Fruit fly (Drosophila melanogaster) whole organism, embryonic: Measurements from ENCODE around the gene orion.

ENCODE experiments used
- CG10147 ChIP-seq: fragments of 200-800 bp; sonication (Bioruptor generic); optimal IDR thresholded peaks from 2 replicates; lab custom pipeline; 2019; ENCODE audit warnings: missing biosample characterization, mild to moderate bottlenecking, missing genetic modification characterization, moderate library complexity
- CG10462 ChIP-seq: fragments of 200-800 bp; sonication (Bioruptor generic); optimal IDR thresholded peaks from 2 replicates; lab custom pipeline; 2016; ENCODE audit warnings: missing biosample characterization, missing genetic modification characterization
- CG11723 ChIP-seq: fragments of 200-800 bp; sonication (Bioruptor generic); optimal IDR thresholded peaks from 2 replicates; lab custom pipeline; 2017; ENCODE audit warnings: missing biosample characterization, mild to moderate bottlenecking, missing genetic modification characterization
- CG12769 ChIP-seq: fragments of 200-800 bp; sonication (Bioruptor generic); optimal IDR thresholded peaks from 2 replicates; lab custom pipeline; 2019; ENCODE audit warnings: missing biosample characterization, mild to moderate bottlenecking, missing genetic modification characterization, moderate library complexity
- CG14050 ChIP-seq: fragments of 200-800 bp; sonication (Bioruptor generic); IDR thresholded peaks from 3 replicates; pipeline ENCODE4 v1.3.6; 2022; ENCODE audit warnings: missing biosample characterization, missing genetic modification characterization
- CG15073 ChIP-seq: fragments of 200-800 bp; sonication (Bioruptor generic); optimal IDR thresholded peaks from 2 replicates; lab custom pipeline; 2016; ENCODE audit warnings: missing biosample characterization, missing genetic modification characterization
- CG16815 ChIP-seq: fragments of 200-800 bp; sonication (Bioruptor generic); optimal IDR thresholded peaks from 3 replicates; lab custom pipeline; 2017; ENCODE audit warnings: missing biosample characterization, mild to moderate bottlenecking, missing genetic modification characterization
- CG1792 ChIP-seq: fragments of 200-800 bp; sonication (Bioruptor generic); optimal IDR thresholded peaks from 2 replicates; lab custom pipeline; 2016; ENCODE audit warnings: missing biosample characterization, missing genetic modification characterization
- CG18476 ChIP-seq: fragments of 200-800 bp; sonication (Bioruptor generic); optimal IDR thresholded peaks from 2 replicates; lab custom pipeline; 2016; ENCODE audit warnings: missing biosample characterization, mild to moderate bottlenecking, missing genetic modification characterization
- CG2199 ChIP-seq: fragments of 200-800 bp; sonication (Bioruptor generic); IDR thresholded peaks from 3 replicates; pipeline ENCODE4 v1.3.6; 2022; ENCODE audit warnings: missing biosample characterization, missing genetic modification characterization
- CG2202 ChIP-seq: fragments of 200-800 bp; sonication (Bioruptor generic); optimal IDR thresholded peaks from 2 replicates; lab custom pipeline; 2018; ENCODE audit warnings: missing biosample characterization, mild to moderate bottlenecking, missing genetic modification characterization
- CG2678 ChIP-seq: fragments of 200-800 bp; sonication (Bioruptor generic); optimal IDR thresholded peaks from 3 replicates; lab custom pipeline; 2019; ENCODE audit warnings: missing biosample characterization, mild to moderate bottlenecking, missing genetic modification characterization, moderate library complexity
- CG30020 ChIP-seq: fragments of 200-800 bp; optimal IDR thresholded peaks from 2 replicates; lab custom pipeline; 2019; ENCODE audit warnings: missing biosample characterization, mild to moderate bottlenecking, missing genetic modification characterization, moderate library complexity
- CG34422 ChIP-seq: fragments of 200-800 bp; sonication (Bioruptor generic); IDR thresholded peaks from 3 replicates; pipeline ENCODE4 v1.3.6; 2022; ENCODE audit warnings: missing biosample characterization, missing genetic modification characterization
- CG4328 ChIP-seq: fragments of 200-800 bp; sonication (Bioruptor generic); optimal IDR thresholded peaks from 3 replicates; lab custom pipeline; 2017; ENCODE audit warnings: missing biosample characterization, missing genetic modification reagents, missing genetic modification characterization
- CG4617 ChIP-seq: fragments of 200-800 bp; sonication (Bioruptor generic); optimal IDR thresholded peaks from 3 replicates; lab custom pipeline; 2016; ENCODE audit warnings: missing biosample characterization, missing genetic modification characterization, borderline replicate concordance
- CG6765 ChIP-seq: fragments of 200-800 bp; sonication (Bioruptor generic); optimal IDR thresholded peaks from 3 replicates; lab custom pipeline; 2017; ENCODE audit warnings: missing biosample characterization, mild to moderate bottlenecking, missing genetic modification characterization
- CG7372 ChIP-seq: fragments of 200-800 bp; sonication (Bioruptor generic); IDR thresholded peaks from 2 replicates; pipeline ENCODE4 v1.3.6; 2022; ENCODE audit warnings: missing biosample characterization, missing genetic modification characterization
- CG8290 ChIP-seq, 3 experiments: fragments of 200-800 bp; sonication (Bioruptor generic); optimal IDR thresholded peaks; 2 replicates each; lab custom pipeline; 2016 to 2019; ENCODE audit warnings: missing biosample characterization in 3 of 3, missing genetic modification characterization in 3 of 3, mild to moderate bottlenecking in 2 of 3, moderate library complexity in 1 of 3
- CG8388 ChIP-seq: fragments of 200-800 bp; sonication (Bioruptor generic); optimal IDR thresholded peaks from 2 replicates; lab custom pipeline; 2019; ENCODE audit warnings: missing biosample characterization, mild to moderate bottlenecking, missing genetic modification characterization, moderate library complexity
- CG8478 ChIP-seq: fragments of >200 bp; optimal IDR thresholded peaks from 2 replicates; lab custom pipeline; 2018
- CG8924 ChIP-seq: fragments of 200-800 bp; optimal IDR thresholded peaks from 3 replicates; lab custom pipeline; 2019; ENCODE audit warnings: missing biosample characterization, mild to moderate bottlenecking, missing genetic modification characterization, moderate library complexity
- Camta ChIP-seq: fragments of 200-800 bp; sonication (Bioruptor generic); optimal IDR thresholded peaks from 2 replicates; lab custom pipeline; 2016; ENCODE audit warnings: missing biosample characterization, missing genetic modification characterization
- CrebB ChIP-seq: fragments of 200-800 bp; sonication (Bioruptor generic); optimal IDR thresholded peaks from 3 replicates; lab custom pipeline; 2018; ENCODE audit warnings: missing biosample characterization, mild to moderate bottlenecking, missing genetic modification characterization
- Dip2 ChIP-seq: fragments of 200-800 bp; sonication (Bioruptor generic); IDR thresholded peaks from 2 replicates; pipeline ENCODE4 v1.3.6; 2022; ENCODE audit warnings: missing biosample characterization, missing genetic modification characterization
- Dll ChIP-seq: fragments of 200-800 bp; sonication (Bioruptor generic); IDR thresholded peaks from 4 replicates; pipeline ENCODE4 v1.3.6; 2022; ENCODE audit warnings: missing biosample characterization, missing genetic modification characterization; ENCODE audit not compliant: partially characterized antibody
- Fer1 ChIP-seq: fragments of 200-800 bp; sonication (Bioruptor generic); optimal IDR thresholded peaks from 2 replicates; lab custom pipeline; 2017; ENCODE audit warnings: missing biosample characterization, mild to moderate bottlenecking, missing genetic modification characterization
- Gsc ChIP-seq: fragments of 200-800 bp; sonication (Bioruptor generic); IDR thresholded peaks from 2 replicates; pipeline ENCODE4 v1.3.6; 2022; ENCODE audit warnings: missing biosample characterization, missing genetic modification characterization
- Hsf ChIP-seq: fragments of 200-800 bp; sonication (Bioruptor generic); optimal IDR thresholded peaks from 3 replicates; lab custom pipeline; 2016; ENCODE audit warnings: missing biosample characterization, missing genetic modification characterization
- Meics ChIP-seq: fragments of 200-800 bp; sonication (Bioruptor generic); optimal IDR thresholded peaks from 2 replicates; lab custom pipeline; 2017; ENCODE audit warnings: missing biosample characterization, mild to moderate bottlenecking, missing genetic modification characterization
- Nf-YB ChIP-seq: fragments of 200-800 bp; sonication (Bioruptor generic); optimal IDR thresholded peaks from 3 replicates; lab custom pipeline; 2019; ENCODE audit warnings: missing biosample characterization, mild to moderate bottlenecking, missing genetic modification characterization, moderate library complexity
- NfI ChIP-seq: fragments of 200-800 bp; sonication (Bioruptor generic); optimal IDR thresholded peaks from 3 replicates; lab custom pipeline; 2018; ENCODE audit warnings: missing biosample characterization, mild to moderate bottlenecking, missing genetic modification characterization, moderate library complexity
- Poxn ChIP-seq: fragments of 200-800 bp; sonication (Bioruptor generic); IDR thresholded peaks from 2 replicates; pipeline ENCODE4 v1.3.6; 2022; ENCODE audit warnings: missing biosample characterization, missing genetic modification characterization
- Side ChIP-seq: fragments of 200-800 bp; sonication (Bioruptor generic); optimal IDR thresholded peaks from 2 replicates; lab custom pipeline; 2016; ENCODE audit warnings: missing biosample characterization, missing genetic modification characterization
- Tbp ChIP-seq: fragments of >200 bp; optimal IDR thresholded peaks from 2 replicates; lab custom pipeline; 2018; ENCODE audit warnings: missing biosample characterization, missing genetic modification characterization
- bcd ChIP-seq: fragments of 200-800 bp; sonication (Bioruptor generic); optimal IDR thresholded peaks from 2 replicates; lab custom pipeline; 2017; ENCODE audit warnings: missing biosample characterization, mild to moderate bottlenecking, missing genetic modification characterization
- cas ChIP-seq: fragments of 200-800 bp; sonication (Bioruptor generic); IDR thresholded peaks from 2 replicates; pipeline ENCODE4 v1.3.6; 2022; ENCODE audit warnings: missing biosample characterization, missing genetic modification characterization
- crc ChIP-seq: fragments of 200-800 bp; sonication (Bioruptor generic); optimal IDR thresholded peaks from 2 replicates; lab custom pipeline; 2016; ENCODE audit warnings: missing biosample characterization, missing genetic modification characterization
- croc ChIP-seq: fragments of 200-800 bp; sonication (Bioruptor generic); conservative IDR thresholded peaks from 3 replicates; pipeline ENCODE4 v1.3.6; 2022; ENCODE audit warnings: missing biosample characterization, missing genetic modification characterization
- da ChIP-seq: fragments of 200-800 bp; sonication (Bioruptor generic); optimal IDR thresholded peaks from 2 replicates; lab custom pipeline; 2016; ENCODE audit warnings: missing biosample characterization, missing genetic modification characterization
- dan ChIP-seq: fragments of 200-800 bp; sonication (Bioruptor generic); IDR thresholded peaks from 2 replicates; pipeline ENCODE4 v1.3.6; 2022; ENCODE audit warnings: missing biosample characterization, missing genetic modification characterization
- dysf ChIP-seq: fragments of 200-800 bp; sonication (Bioruptor generic); IDR thresholded peaks from 3 replicates; pipeline ENCODE4 v1.3.6; 2022; ENCODE audit warnings: missing biosample characterization, missing genetic modification characterization
- fd64A ChIP-seq: fragments of 200-800 bp; sonication (Bioruptor generic); optimal IDR thresholded peaks from 3 replicates; lab custom pipeline; 2018; ENCODE audit warnings: missing biosample characterization, mild to moderate bottlenecking, missing genetic modification characterization
- lov ChIP-seq, 2 experiments: fragments of 200-800 bp in 1 of 2; fragments of >200 bp in 1 of 2; sonication (Bioruptor generic) in 1 of 2; IDR thresholded peaks in 1 of 2; optimal IDR thresholded peaks in 1 of 2; 2 replicates in 1 of 2; 3 replicates in 1 of 2; pipeline versions ENCODE4 v1.3.6 to Lab custom; 2017 to 2022; ENCODE audit warnings: missing biosample characterization in 1 of 2, missing genetic modification characterization in 1 of 2
- seq ChIP-seq: fragments of 200-800 bp; sonication (Bioruptor generic); IDR thresholded peaks from 2 replicates; pipeline ENCODE4 v1.3.6; 2022; ENCODE audit warnings: missing biosample characterization, missing genetic modification characterization
- toy ChIP-seq: fragments of 200-800 bp; sonication (Bioruptor generic); IDR thresholded peaks from 2 replicates; pipeline ENCODE4 v1.3.6; 2022; ENCODE audit warnings: missing biosample characterization, missing genetic modification characterization
- trh ChIP-seq: fragments of 200-800 bp; sonication (Bioruptor generic); optimal IDR thresholded peaks from 2 replicates; lab custom pipeline; 2016; ENCODE audit warnings: missing biosample characterization, missing genetic modification characterization
- ttk ChIP-seq: fragments of 200-800 bp; sonication (Bioruptor generic); IDR thresholded peaks from 2 replicates; pipeline ENCODE4 v2.1.2; 2022; ENCODE audit warnings: missing biosample characterization, missing genetic modification characterization
- tup ChIP-seq: fragments of 200-800 bp; sonication (Bioruptor generic); optimal IDR thresholded peaks from 2 replicates; lab custom pipeline; 2016; ENCODE audit warnings: missing biosample characterization, mild to moderate bottlenecking, missing genetic modification characterization, moderate library complexity
- zfh2 ChIP-seq: fragments of 200-800 bp; sonication (Bioruptor generic); optimal IDR thresholded peaks from 2 replicates; lab custom pipeline; 2016; ENCODE audit warnings: missing biosample characterization, missing genetic modification characterization

The orion gene

dm6 chrX:7972363-7972942 is 25.7 kb upstream of the orion start:
- TF ChIP-seq Side: peak; percentile 51
- peak; percentile 24 for TF ChIP-seq CG4328
- TF ChIP-seq CG6765 (GFP tag; lab: Kevin White, UChicago): peak; percentile 50
- TF ChIP-seq ttk: peak; percentile 85
- TF ChIP-seq Meics (GFP tag; lab: Kevin White, UChicago): peak; percentile 81
- peak; percentile 70 for TF ChIP-seq Nf-YB
- peak; percentile 58 for TF ChIP-seq Camta (GFP tag; lab: Kevin White, UChicago)
- peak; percentile 89 for TF ChIP-seq Fer1 (GFP tag; lab: Kevin White, UChicago)
- no peak for TF ChIP-seq zfh2 (GFP tag; lab: Kevin White, UChicago)
- peak; percentile 89 for TF ChIP-seq dysf (GFP tag; lab: Robert Waterston, UW)
- no peak for TF ChIP-seq da (GFP tag; lab: Kevin White, UChicago)
- TF ChIP-seq seq (GFP tag; lab: Robert Waterston, UW): peak; percentile 87
- TF ChIP-seq CG15073 (GFP tag; lab: Kevin White, UChicago): peak; percentile 21
- TF ChIP-seq CG8290 (GFP tag; optimal IDR thresholded peaks at IDR 0.05; lab: Kevin White, UChicago): peak; percentile 52
- peak in 1 of 2 experiments; percentile 84 for TF ChIP-seq CG8290 (tag; optimal IDR thresholded peaks at IDR 0.05; lab: Kevin White, UChicago)
- TF ChIP-seq croc (GFP tag; lab: Robert Waterston, UW): peak; percentile 84
- peak; percentile 9 for TF ChIP-seq CG30020
- TF ChIP-seq CG2678 (tag; lab: Kevin White, UChicago): peak; percentile 90
- TF ChIP-seq Tbp (GFP tag; lab: Kevin White, UChicago): no peak
- TF ChIP-seq CG16815 (GFP tag; lab: Kevin White, UChicago): peak; percentile 80
- TF ChIP-seq tup (GFP tag; lab: Kevin White, UChicago): peak; percentile 61
- TF ChIP-seq CG7372 (GFP tag; lab: Robert Waterston, UW): peak; percentile 74
- peak; percentile 91 for TF ChIP-seq CG34422 (GFP tag; lab: Robert Waterston, UW)
- TF ChIP-seq CrebB (tag; lab: Kevin White, UChicago): peak; percentile 78
- peak; percentile 82 for TF ChIP-seq CG2202
- TF ChIP-seq CG8924 (tag; lab: Kevin White, UChicago): peak; percentile 84
- peak; percentile 86; the same call in 2 of the 3 replicates for TF ChIP-seq CG2199 (GFP tag; lab: Robert Waterston, UW)
- TF ChIP-seq cas: 0 out of 2 replicates have a peak, but pooled peaks have one; percentile 27
- TF ChIP-seq dan: peak; percentile 70
- peak; percentile 83 for TF ChIP-seq fd64A (GFP tag; lab: Kevin White, UChicago)
- no peak for TF ChIP-seq Poxn (GFP tag; lab: Robert Waterston, UW)
- peak; percentile 73 for TF ChIP-seq CG11723 (GFP tag; lab: Kevin White, UChicago)
- TF ChIP-seq CG8388 (GFP tag; lab: Kevin White, UChicago): peak; percentile 89
- peak; percentile 34 for TF ChIP-seq CG1792 (GFP tag; lab: Kevin White, UChicago)
- TF ChIP-seq CG12769 (tag; lab: Kevin White, UChicago): peak; percentile 89
- no peak for TF ChIP-seq Dll (GFP tag; lab: Robert Waterston, UW)
- no peak for TF ChIP-seq CG8478
- no peak for TF ChIP-seq Dip2 (GFP tag; lab: Robert Waterston, UW)
- peak; percentile 87 for TF ChIP-seq bcd (GFP tag; lab: Kevin White, UChicago)
- peak; percentile 70 for TF ChIP-seq Gsc (GFP tag; lab: Robert Waterston, UW)
- no peak for TF ChIP-seq crc (GFP tag; lab: Kevin White, UChicago)
- TF ChIP-seq Hsf (GFP tag; lab: Kevin White, UChicago): peak; percentile 84
- TF ChIP-seq lov (optimal IDR thresholded peaks at IDR 0.05; lab: Kevin White, UChicago): no peak
- peak; percentile 92 for TF ChIP-seq lov (GFP tag; IDR thresholded peaks at IDR 0.05; lab: Robert Waterston, UW)
- peak; percentile 85 for TF ChIP-seq NfI (GFP tag; lab: Kevin White, UChicago)
- peak; percentile 68 for TF ChIP-seq CG10462 (GFP tag; lab: Kevin White, UChicago)
- TF ChIP-seq toy (GFP tag; lab: Robert Waterston, UW): 0 out of 2 replicates have a peak, but pooled peaks have one; percentile 52
- TF ChIP-seq CG4617: peak; percentile 42
- TF ChIP-seq trh (GFP tag; lab: Kevin White, UChicago): peak; percentile 62
- TF ChIP-seq CG14050: peak; percentile 79
- TF ChIP-seq CG18476 (GFP tag; lab: Kevin White, UChicago): peak; percentile 81
- peak; percentile 81 for TF ChIP-seq CG10147 (GFP tag; lab: Kevin White, UChicago)
